Worm (Caenorhabditis elegans) whole organism, midembryonic: ENCODE data around the gene srg-27.

ENCODE experiments used
- T22C8.4 ChIP-seq: fragments of 200-800 bp; sonication (Bioruptor generic); IDR thresholded peaks from 2 replicates; pipeline ENCODE4 v1.3.6; 2022; ENCODE audit warnings: missing genetic modification characterization, missing compliant biosample characterization
- cog-1 ChIP-seq: sonication (generic microtip); optimal IDR thresholded peaks from 2 replicates; lab custom pipeline; 2016; ENCODE audit warnings: missing genetic modification characterization, missing compliant biosample characterization
- flt-1 ChIP-seq: fragments of 200-800 bp; sonication (Bioruptor generic); IDR thresholded peaks from 2 replicates; pipeline ENCODE4 v1.3.6; 2022; ENCODE audit warnings: missing genetic modification characterization, missing compliant biosample characterization
- ztf-23 ChIP-seq: fragments of 200-800 bp; sonication (Bioruptor generic); IDR thresholded peaks from 2 replicates; pipeline ENCODE4 v1.3.6; 2022; ENCODE audit warnings: missing genetic modification reagents, missing genetic modification characterization, missing compliant biosample characterization
- ztf-29 ChIP-seq: fragments of 200-800 bp; sonication (Bioruptor generic); IDR thresholded peaks from 2 replicates; pipeline ENCODE4 v1.3.6; 2022; ENCODE audit warnings: missing genetic modification reagents, missing genetic modification characterization, missing compliant biosample characterization

ce11 chrV:5345419-5345818 is 5.8 kb downstream of the srg-27 start, which contains the start of gene srg-25:
- TF ChIP-seq cog-1 (tag; lab: Kevin White, UChicago) (no peak), ztf-29 (GFP tag; lab: Robert Waterston, UW) (no peak), T22C8.4 (GFP tag; lab: Robert Waterston, UW) (no peak), ztf-23 (no peak), flt-1 (GFP tag; lab: Robert Waterston, UW) (no peak)
